Worm (Caenorhabditis elegans) whole organism, mixed stage, embryonic: ENCODE results near the gene T11B7.2.

ENCODE experiments used
- M03D4.4 ChIP-seq: sonication (generic microtip); optimal IDR thresholded peaks from 2 replicates; lab custom pipeline; 2017; ENCODE audit warnings: mild to moderate bottlenecking, missing genetic modification characterization, missing compliant biosample characterization
- bed-3 ChIP-seq: fragments of 200-800 bp; sonication (Bioruptor generic); optimal IDR thresholded peaks from 3 replicates; lab custom pipeline; 2018; ENCODE audit warnings: mild to moderate bottlenecking, missing genetic modification characterization, moderate library complexity, missing compliant biosample characterization
- blmp-1 ChIP-seq: fragments of 150-350 bp; optimal IDR thresholded peaks from 2 replicates; lab custom pipeline; 2014; ENCODE audit warnings: missing biosample characterization, missing genetic modification characterization
- ceh-39 ChIP-seq: fragments of 150-350 bp; optimal IDR thresholded peaks from 2 replicates; lab custom pipeline; 2014; ENCODE audit warnings: missing biosample characterization, missing genetic modification characterization
- ceh-43 ChIP-seq: fragments of 200-800 bp; sonication (Bioruptor generic); optimal IDR thresholded peaks from 2 replicates; lab custom pipeline; 2018; ENCODE audit warnings: mild to moderate bottlenecking, missing genetic modification characterization, moderate library complexity, missing compliant biosample characterization
- ceh-83 ChIP-seq: fragments of 200-800 bp; sonication (Bioruptor generic); optimal IDR thresholded peaks from 2 replicates; lab custom pipeline; 2018; ENCODE audit warnings: mild to moderate bottlenecking, missing genetic modification characterization, missing compliant biosample characterization
- ces-1 ChIP-seq: fragments of 150-350 bp; optimal IDR thresholded peaks from 2 replicates; lab custom pipeline; 2014; ENCODE audit warnings: missing biosample characterization, missing genetic modification reagents, missing genetic modification characterization
- cnd-1 ChIP-seq: fragments of 200-800 bp; sonication (Bioruptor generic); optimal IDR thresholded peaks from 2 replicates; lab custom pipeline; 2018; ENCODE audit warnings: mild to moderate bottlenecking, missing genetic modification characterization, missing compliant biosample characterization
- drap-1 ChIP-seq: fragments of 200-800 bp; sonication (Bioruptor generic); optimal IDR thresholded peaks from 3 replicates; lab custom pipeline; 2018; ENCODE audit warnings: mild to moderate bottlenecking, missing genetic modification characterization, missing compliant biosample characterization
- elt-1 ChIP-seq: sonication (generic microtip); optimal IDR thresholded peaks from 2 replicates; lab custom pipeline; 2017; ENCODE audit warnings: missing genetic modification characterization, mild to moderate bottlenecking, missing compliant biosample characterization, antibody characterized with exemption, moderate library complexity, borderline replicate concordance; ENCODE audit not compliant: insufficient read depth
- flh-1 ChIP-seq: fragments of 200-800 bp; sonication (Bioruptor generic); optimal IDR thresholded peaks from 2 replicates; lab custom pipeline; 2018; ENCODE audit warnings: mild to moderate bottlenecking, missing genetic modification characterization, moderate library complexity, missing compliant biosample characterization
- ham-2 ChIP-seq: fragments of 200-800 bp; sonication (Bioruptor generic); optimal IDR thresholded peaks from 2 replicates; lab custom pipeline; 2018; ENCODE audit warnings: mild to moderate bottlenecking, missing genetic modification characterization, missing compliant biosample characterization
- hlh-1 ChIP-seq: fragments of 150-350 bp; optimal IDR thresholded peaks from 2 replicates; lab custom pipeline; 2014; ENCODE audit warnings: missing biosample characterization, missing genetic modification reagents, missing genetic modification characterization
- lin-13 ChIP-seq: fragments of 150-350 bp; optimal IDR thresholded peaks from 2 replicates; lab custom pipeline; 2014; ENCODE audit warnings: missing biosample characterization, missing genetic modification characterization
- lin-32 ChIP-seq: fragments of 200-800 bp; sonication (Bioruptor generic); optimal IDR thresholded peaks from 2 replicates; lab custom pipeline; 2018; ENCODE audit warnings: mild to moderate bottlenecking, missing genetic modification characterization, missing compliant biosample characterization
- lsy-2 ChIP-seq: fragments of 150-350 bp; optimal IDR thresholded peaks from 2 replicates; lab custom pipeline; 2014; ENCODE audit warnings: missing biosample characterization, missing genetic modification characterization
- mab-5 ChIP-seq: fragments of 150-350 bp; optimal IDR thresholded peaks from 2 replicates; lab custom pipeline; 2014; ENCODE audit warnings: missing biosample characterization, missing genetic modification characterization
- mep-1 ChIP-seq: fragments of 150-350 bp; optimal IDR thresholded peaks from 2 replicates; lab custom pipeline; 2017; ENCODE audit warnings: missing biosample characterization, missing genetic modification reagents, missing genetic modification characterization, inconsistent platforms
- mls-2 ChIP-seq: sonication (generic microtip); optimal IDR thresholded peaks from 2 replicates; lab custom pipeline; 2016; ENCODE audit warnings: mild to moderate bottlenecking, missing genetic modification characterization, moderate library complexity, missing compliant biosample characterization
- nhr-12 ChIP-seq: fragments of 150-350 bp; optimal IDR thresholded peaks from 2 replicates; lab custom pipeline; 2014; ENCODE audit warnings: missing biosample characterization, missing genetic modification characterization
- nhr-2 ChIP-seq: fragments of 150-350 bp; optimal IDR thresholded peaks from 2 replicates; lab custom pipeline; 2014; ENCODE audit warnings: missing biosample characterization, missing genetic modification characterization
- nhr-28 ChIP-seq: fragments of 150-350 bp; optimal IDR thresholded peaks from 2 replicates; lab custom pipeline; 2014; ENCODE audit warnings: missing biosample characterization, missing genetic modification characterization
- nhr-76 ChIP-seq: sonication (generic microtip); optimal IDR thresholded peaks from 2 replicates; lab custom pipeline; 2017; ENCODE audit warnings: missing biosample characterization, missing genetic modification characterization
- pha-4 ChIP-seq: fragments of 150-350 bp; optimal IDR thresholded peaks from 2 replicates; lab custom pipeline; 2018; ENCODE audit warnings: missing biosample characterization, missing genetic modification reagents, missing genetic modification characterization
- sem-2 ChIP-seq: fragments of 200-800 bp; sonication (Bioruptor generic); optimal IDR thresholded peaks from 2 replicates; lab custom pipeline; 2018; ENCODE audit warnings: mild to moderate bottlenecking, missing genetic modification characterization, missing compliant biosample characterization
- snpc-4 ChIP-seq: fragments of 150-350 bp; optimal IDR thresholded peaks from 2 replicates; lab custom pipeline; 2014; ENCODE audit warnings: missing biosample characterization, missing genetic modification characterization
- sptf-1 ChIP-seq: sonication (generic microtip); optimal IDR thresholded peaks from 2 replicates; lab custom pipeline; 2017; ENCODE audit warnings: mild to moderate bottlenecking, missing genetic modification characterization, moderate library complexity, missing compliant biosample characterization
- unc-120 ChIP-seq: sonication (generic microtip); optimal IDR thresholded peaks from 2 replicates; lab custom pipeline; 2017; ENCODE audit warnings: missing genetic modification characterization, missing compliant biosample characterization; ENCODE audit not compliant: poor library complexity, severe bottlenecking
- unc-62 ChIP-seq: fragments of 150-350 bp; optimal IDR thresholded peaks from 2 replicates; lab custom pipeline; 2014; ENCODE audit warnings: missing biosample characterization, missing genetic modification reagents, missing genetic modification characterization
- zip-8 ChIP-seq: fragments of 150-350 bp; optimal IDR thresholded peaks from 2 replicates; lab custom pipeline; 2014; ENCODE audit warnings: missing biosample characterization, missing genetic modification characterization

T11B7.2 gene

DNA sequence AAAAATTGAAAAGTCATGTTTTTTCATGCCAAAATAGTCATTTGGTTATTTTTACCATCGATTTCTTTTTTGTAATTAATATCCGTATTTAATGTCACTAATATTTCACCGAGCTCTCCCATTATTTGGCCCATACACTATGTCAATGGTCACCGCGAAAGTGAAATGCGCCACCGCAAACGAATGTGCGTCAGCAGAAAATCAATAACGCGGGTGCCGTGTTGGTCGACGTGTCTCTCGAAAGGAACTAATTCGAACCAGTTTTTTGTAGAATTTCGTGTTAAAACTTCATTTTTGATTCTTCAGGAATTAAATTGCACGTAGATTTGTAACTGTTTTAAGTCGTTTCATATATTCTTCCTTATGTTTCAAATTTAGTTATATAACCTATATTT is 17.8 kb downstream of the T11B7.2 start:
- TF ChIP-seq unc-120 (tag; lab: Kevin White, UChicago), result peak; percentile 9
- no peak for TF ChIP-seq mep-1 (tag; lab: Kevin White, UChicago)

DNA sequence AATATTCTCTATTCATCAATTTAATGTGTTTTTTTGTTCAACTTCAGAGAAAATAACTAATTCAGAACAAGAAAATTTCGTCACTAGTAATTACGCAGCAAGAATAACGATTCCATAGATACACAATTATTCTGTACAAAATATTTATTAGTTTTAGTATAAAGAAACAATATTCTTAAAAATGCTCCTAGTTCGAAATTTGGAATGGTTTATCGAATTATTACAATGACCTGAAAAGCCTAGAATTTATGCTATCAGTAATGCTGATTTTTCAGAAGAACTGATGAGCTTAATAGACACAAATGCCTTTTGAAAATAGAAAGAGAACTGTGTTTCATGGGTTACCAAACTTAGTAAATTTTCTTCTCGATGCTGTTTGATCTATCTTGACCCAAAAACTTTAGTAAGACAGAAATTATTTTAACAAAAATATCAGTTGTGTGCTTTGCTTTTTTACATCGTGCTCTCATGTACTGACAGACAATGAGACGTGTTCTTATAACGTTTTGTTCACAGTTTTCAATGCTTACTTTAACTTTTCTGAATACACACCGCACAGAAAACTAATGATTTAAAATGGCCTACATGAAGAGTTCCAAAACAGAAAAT is 18.3 kb downstream of the T11B7.2 start:
- TF ChIP-seq elt-1 (tag; lab: Kevin White, UChicago) (no peak), lin-13 (tag; lab: Kevin White, UChicago) (no peak), ceh-83 (GFP tag; lab: Kevin White, UChicago) (no peak), M03D4.4 (tag; lab: Kevin White, UChicago) (no peak), unc-120 (tag; lab: Kevin White, UChicago) (no peak), pha-4 (tag; lab: Kevin White, UChicago) (no peak), ceh-39 (no peak), sptf-1 (tag; lab: Kevin White, UChicago) (no peak), ceh-43 (no peak)

DNA sequence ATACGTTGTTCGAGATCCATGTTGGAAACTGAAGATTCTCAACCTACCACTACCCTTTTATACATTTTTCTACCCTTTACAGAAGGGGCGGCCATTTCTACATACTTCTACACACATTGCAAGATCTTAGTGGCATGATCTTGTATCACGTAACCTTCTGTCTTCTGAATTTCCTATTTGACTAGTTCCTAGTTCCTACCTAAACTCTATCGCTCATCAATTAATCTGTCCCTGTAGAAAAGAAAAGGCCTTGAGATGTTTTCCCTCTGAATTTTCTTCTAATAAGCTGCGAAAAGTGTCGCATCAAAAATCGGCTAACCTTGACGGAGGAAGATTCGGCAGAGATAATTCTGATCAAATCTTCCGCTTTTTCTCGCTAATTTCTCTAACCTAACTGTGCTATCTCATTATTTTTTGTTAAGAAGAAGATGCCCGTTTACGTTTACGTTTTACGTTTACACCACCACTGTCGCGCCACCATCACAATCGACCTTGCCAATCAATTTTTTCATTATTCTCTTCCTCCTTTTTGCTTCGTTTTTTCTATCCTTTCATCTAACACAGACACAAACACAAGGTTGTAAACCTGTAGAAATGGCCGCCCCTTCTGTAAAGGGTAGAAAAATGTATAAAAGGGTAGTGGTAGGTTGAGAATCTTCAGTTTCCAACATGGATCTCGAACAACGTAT is 20.1 kb downstream of the T11B7.2 start, which contains the start of the genes col-117 and col-3:
Gene col-117 (minus strand): TSS at position 51 of the 689 bp plus-strand sequence.
Gene col-3 (plus strand): TSS at position 639 of the 689 bp plus-strand sequence.
- TF ChIP-seq elt-1 (tag; lab: Kevin White, UChicago) (peak; percentile 77), ham-2 (GFP tag; lab: Kevin White, UChicago) (peak; percentile 72), sptf-1 (tag; lab: Kevin White, UChicago) (no peak)

DNA sequence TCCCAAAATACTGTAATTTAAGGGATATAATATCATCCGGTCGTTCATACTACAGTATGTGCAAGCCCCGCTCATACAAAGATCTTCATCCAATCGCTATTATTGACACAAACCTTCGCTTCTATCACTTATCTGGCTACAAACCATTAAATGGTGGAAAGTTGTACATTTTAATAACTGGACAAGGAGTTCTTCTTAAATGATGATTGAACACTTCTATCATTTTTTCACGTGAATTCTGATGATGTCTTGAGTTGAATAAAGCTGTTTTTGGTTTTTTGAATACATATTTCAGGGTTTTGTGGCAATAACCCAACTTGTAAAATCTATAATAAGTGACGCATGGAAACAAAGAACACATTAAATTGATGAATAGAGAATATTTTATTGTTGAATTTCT is 21.8 kb downstream of the T11B7.2 start:
- TF ChIP-seq snpc-4 (tag; lab: Kevin White, UChicago) (no peak), cnd-1 (no peak), nhr-12 (no peak), mab-5 (tag; lab: Kevin White, UChicago) (no peak), blmp-1 (tag; lab: Kevin White, UChicago) (no peak), nhr-2 (tag; lab: Kevin White, UChicago) (no peak), mls-2 (tag; lab: Kevin White, UChicago) (no peak), drap-1 (GFP tag; lab: Kevin White, UChicago) (no peak), nhr-76 (tag; lab: Kevin White, UChicago) (no peak), unc-62 (no peak), hlh-1 (no peak), bed-3 (GFP tag; lab: Kevin White, UChicago) (no peak), nhr-28 (tag; lab: Kevin White, UChicago) (no peak), ceh-83 (GFP tag; lab: Kevin White, UChicago) (no peak), elt-1 (tag; lab: Kevin White, UChicago) (no peak), flh-1 (GFP tag; lab: Kevin White, UChicago) (no peak), lin-13 (tag; lab: Kevin White, UChicago) (no peak), lin-32 (GFP tag; lab: Kevin White, UChicago) (no peak)

DNA sequence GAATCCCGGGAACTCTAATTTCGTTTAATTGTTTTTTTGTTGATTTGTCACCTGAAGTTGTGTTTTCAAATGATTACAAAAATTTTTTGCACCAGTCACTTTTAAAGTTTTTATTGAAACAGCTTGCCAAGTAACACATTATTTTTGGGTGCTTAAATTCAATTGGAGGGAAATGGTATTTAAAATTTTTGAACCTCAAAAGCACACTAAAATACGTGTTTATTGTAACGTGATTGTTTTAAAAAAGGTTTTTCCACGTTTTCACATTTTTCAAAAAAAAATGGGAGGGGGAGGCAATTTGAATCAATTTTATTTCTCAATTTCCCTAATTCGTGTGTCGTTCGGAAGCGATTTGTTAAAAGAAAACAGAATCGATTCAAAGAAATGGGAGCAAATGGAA is 23.2 kb downstream of the T11B7.2 start, which contains the start of gene T28C6.5:
Gene T28C6.5 (plus strand): TSS at position 301 of the 400 bp plus-strand sequence.
- TF ChIP-seq cnd-1, result no peak
- no peak for TF ChIP-seq blmp-1 (tag; lab: Kevin White, UChicago)
- TF ChIP-seq ces-1, result no peak
- no peak for TF ChIP-seq nhr-2 (tag; lab: Kevin White, UChicago)
- TF ChIP-seq sem-2 (GFP tag; lab: Kevin White, UChicago), result no peak
- no peak for TF ChIP-seq ceh-39
- TF ChIP-seq ceh-43, result no peak
- no peak for TF ChIP-seq lsy-2 (tag; lab: Kevin White, UChicago)
- TF ChIP-seq lin-32 (GFP tag; lab: Kevin White, UChicago), result no peak
- no peak for TF ChIP-seq elt-1 (tag; lab: Kevin White, UChicago)
- no peak for TF ChIP-seq zip-8 (tag; lab: Kevin White, UChicago)
- TF ChIP-seq drap-1 (GFP tag; lab: Kevin White, UChicago), result no peak
- no peak for TF ChIP-seq snpc-4 (tag; lab: Kevin White, UChicago)
